Fruit fly (Drosophila melanogaster) whole organism, wandering third instar larva: ENCODE data around the gene smash.

Experiments used
- pan ChIP-seq: fragments of >200 bp; optimal IDR thresholded peaks from 2 replicates; lab custom pipeline; 2017
- usp ChIP-seq: fragments of >200 bp; optimal IDR thresholded peaks from 2 replicates; lab custom pipeline; 2017; ENCODE audit warnings: missing biosample characterization, missing genetic modification characterization

- TF ChIP-seq usp (GFP tag; lab: Kevin White, UChicago) = no peak
- no peak for TF ChIP-seq pan (lab: Kevin White, UChicago)
Measured at dm6 chr3R:4706055-4706454, 46.7 kb downstream of the smash start.
